Fruit fly (Drosophila melanogaster): ENCODE data around the gene Esp.

dm6 chr3R:24878655-24879054 lies 36.9 kb downstream of the Esp start:
- TF ChIP-seq Snoo (tag; optimal IDR thresholded peaks at IDR 0.05) (no peak), CG8301 (tag; optimal IDR thresholded peaks at IDR 0.05) (no peak), CG17806 (tag; optimal IDR thresholded peaks at IDR 0.05) (no peak)

Data from whole organism, pupa.